Worm (Caenorhabditis elegans) whole organism, L4 larva: ENCODE results near the gene npr-11.

Experiments used
- F26F4.8 ChIP-seq: fragments of 200-800 bp; sonication (Bioruptor generic); conservative IDR thresholded peaks from 2 replicates; pipeline ENCODE4 v1.3.6; 2022; ENCODE audit warnings: missing genetic modification characterization, missing compliant biosample characterization
- T20F7.1 ChIP-seq: fragments of 200-800 bp; sonication (Bioruptor generic); optimal IDR thresholded peaks from 2 replicates; lab custom pipeline; 2018; ENCODE audit warnings: mild to moderate bottlenecking, missing genetic modification characterization, missing compliant biosample characterization
- T26A8.4 ChIP-seq: fragments of 200-800 bp; sonication (Bioruptor generic); IDR thresholded peaks from 2 replicates; pipeline ENCODE4 v1.3.6; 2022; ENCODE audit warnings: missing genetic modification characterization, missing compliant biosample characterization
- Y48G9A.11 ChIP-seq: fragments of 200-800 bp; sonication (Bioruptor generic); IDR thresholded peaks from 2 replicates; pipeline ENCODE4 v1.3.6; 2022; ENCODE audit warnings: missing genetic modification reagents, missing genetic modification characterization, missing compliant biosample characterization
- Y5F2A.4 ChIP-seq: fragments of 200-800 bp; sonication (Bioruptor generic); optimal IDR thresholded peaks from 2 replicates; lab custom pipeline; 2018; ENCODE audit warnings: mild to moderate bottlenecking, missing genetic modification characterization, missing compliant biosample characterization
- ZK546.5 ChIP-seq, 2 experiments: sonication (generic microtip); optimal IDR thresholded peaks; 2 replicates each; lab custom pipeline; 2017; ENCODE audit warnings: missing biosample characterization in 2 of 2, missing genetic modification characterization in 2 of 2
- ama-1 ChIP-seq: fragments of 150-350 bp; optimal IDR thresholded peaks from 2 replicates; lab custom pipeline; 2014; ENCODE audit warnings: inconsistent platforms, mixed read lengths
- ceh-20 ChIP-seq: fragments of 200-800 bp; sonication (Bioruptor generic); IDR thresholded peaks from 2 replicates; pipeline ENCODE4 v1.3.6; 2022; ENCODE audit warnings: missing genetic modification reagents, missing genetic modification characterization, missing compliant biosample characterization
- ceh-28 ChIP-seq: fragments of 150-350 bp; optimal IDR thresholded peaks from 2 replicates; lab custom pipeline; 2014; ENCODE audit warnings: missing biosample characterization, missing genetic modification reagents, missing genetic modification characterization
- ceh-32 ChIP-seq: sonication (generic microtip); optimal IDR thresholded peaks from 2 replicates; lab custom pipeline; 2016; ENCODE audit warnings: mild to moderate bottlenecking, missing genetic modification characterization, missing compliant biosample characterization; ENCODE audit not compliant: poor library complexity
- ceh-44 ChIP-seq: fragments of 200-800 bp; sonication (Bioruptor generic); IDR thresholded peaks from 2 replicates; pipeline ENCODE4 v1.3.6; 2022; ENCODE audit warnings: missing genetic modification reagents, missing genetic modification characterization, missing compliant biosample characterization
- ces-1 ChIP-seq: fragments of 150-350 bp; sonication (generic microtip); optimal IDR thresholded peaks from 4 replicates; lab custom pipeline; 2014; ENCODE audit warnings: missing biosample characterization, missing genetic modification reagents, missing genetic modification characterization
- cey-2 ChIP-seq: sonication (generic microtip); optimal IDR thresholded peaks from 3 replicates; lab custom pipeline; 2017; ENCODE audit warnings: missing genetic modification characterization, mild to moderate bottlenecking, missing compliant biosample characterization, antibody characterized with exemption, borderline replicate concordance; ENCODE audit not compliant: insufficient read depth
- daf-19 ChIP-seq: fragments of 200-800 bp; sonication (Bioruptor generic); conservative IDR thresholded peaks from 2 replicates; pipeline ENCODE4 v1.3.6; 2022; ENCODE audit warnings: missing genetic modification characterization, missing compliant biosample characterization
- duxl-1 ChIP-seq: sonication (generic microtip); optimal IDR thresholded peaks from 2 replicates; lab custom pipeline; 2016; ENCODE audit warnings: mild to moderate bottlenecking, missing genetic modification characterization, moderate library complexity, missing compliant biosample characterization; ENCODE audit not compliant: poor library complexity
- dve-1 ChIP-seq: sonication (generic microtip); optimal IDR thresholded peaks from 2 replicates; lab custom pipeline; 2017; ENCODE audit warnings: antibody characterized with exemption, mild to moderate bottlenecking, missing genetic modification characterization, missing compliant biosample characterization; ENCODE audit not compliant: insufficient read depth
- egl-43 ChIP-seq: fragments of 200-800 bp; sonication (Bioruptor generic); IDR thresholded peaks from 2 replicates; pipeline ENCODE4 v1.3.6; 2022; ENCODE audit warnings: missing genetic modification reagents, missing genetic modification characterization, missing compliant biosample characterization
- gei-8 ChIP-seq: fragments of 200-800 bp; sonication (Bioruptor generic); optimal IDR thresholded peaks from 2 replicates; lab custom pipeline; 2018; ENCODE audit warnings: mild to moderate bottlenecking, missing genetic modification characterization, missing compliant biosample characterization
- hlh-11 ChIP-seq: fragments of 200-800 bp; sonication (Bioruptor generic); optimal IDR thresholded peaks from 2 replicates; lab custom pipeline; 2018; ENCODE audit warnings: mild to moderate bottlenecking, missing genetic modification characterization, missing compliant biosample characterization
- hmg-1.1 ChIP-seq: fragments of 200-800 bp; sonication (Bioruptor generic); IDR thresholded peaks from 2 replicates; pipeline ENCODE4 v1.3.6; 2022; ENCODE audit warnings: missing genetic modification reagents, missing genetic modification characterization, missing compliant biosample characterization
- jun-1 ChIP-seq: fragments of 150-350 bp; optimal IDR thresholded peaks from 2 replicates; lab custom pipeline; 2014; ENCODE audit warnings: missing biosample characterization, missing genetic modification reagents, missing genetic modification characterization
- lin-29 ChIP-seq: fragments of 200-800 bp; sonication (Bioruptor generic); IDR thresholded peaks from 2 replicates; pipeline ENCODE4 v1.3.6; 2022; ENCODE audit warnings: missing genetic modification reagents, missing genetic modification characterization, missing compliant biosample characterization
- nhr-28 ChIP-seq: fragments of 150-350 bp; optimal IDR thresholded peaks from 2 replicates; lab custom pipeline; 2014; ENCODE audit warnings: missing biosample characterization, missing genetic modification characterization
- nhr-42 ChIP-seq: fragments of 200-800 bp; sonication (Bioruptor generic); IDR thresholded peaks from 2 replicates; pipeline ENCODE4 v1.3.6; 2022; ENCODE audit warnings: missing genetic modification characterization, missing compliant biosample characterization
- nhr-6 ChIP-seq: fragments of 150-350 bp; optimal IDR thresholded peaks from 2 replicates; lab custom pipeline; 2014; ENCODE audit warnings: missing biosample characterization, missing genetic modification characterization
- nhr-77 ChIP-seq: fragments of 150-350 bp; optimal IDR thresholded peaks from 2 replicates; lab custom pipeline; 2014; ENCODE audit warnings: missing biosample characterization, missing genetic modification characterization
- set-16 ChIP-seq: fragments of 200-800 bp; sonication (Bioruptor generic); IDR thresholded peaks from 2 replicates; pipeline ENCODE4 v1.3.6; 2022; ENCODE audit warnings: missing genetic modification reagents, missing genetic modification characterization, missing compliant biosample characterization
- snpc-1.2 ChIP-seq: fragments of 200-800 bp; sonication (Bioruptor generic); IDR thresholded peaks from 2 replicates; pipeline ENCODE4 v1.3.6; 2022; ENCODE audit warnings: missing genetic modification reagents, missing genetic modification characterization, missing compliant biosample characterization
- snpc-4 ChIP-seq: fragments of 150-350 bp; optimal IDR thresholded peaks from 2 replicates; lab custom pipeline; 2014; ENCODE audit warnings: missing biosample characterization, missing genetic modification characterization
- vab-7 ChIP-seq: fragments of 200-800 bp; sonication (Bioruptor generic); IDR thresholded peaks from 2 replicates; pipeline ENCODE4 v1.3.6; 2022; ENCODE audit warnings: missing genetic modification reagents, missing genetic modification characterization, missing compliant biosample characterization
- zag-1 ChIP-seq: fragments of 150-350 bp; optimal IDR thresholded peaks from 2 replicates; lab custom pipeline; 2014; ENCODE audit warnings: missing biosample characterization, missing genetic modification characterization
- zfp-2 ChIP-seq: sonication (generic microtip); optimal IDR thresholded peaks from 2 replicates; lab custom pipeline; 2016; ENCODE audit warnings: mild to moderate bottlenecking, missing genetic modification characterization, missing compliant biosample characterization

Gene npr-11

DNA sequence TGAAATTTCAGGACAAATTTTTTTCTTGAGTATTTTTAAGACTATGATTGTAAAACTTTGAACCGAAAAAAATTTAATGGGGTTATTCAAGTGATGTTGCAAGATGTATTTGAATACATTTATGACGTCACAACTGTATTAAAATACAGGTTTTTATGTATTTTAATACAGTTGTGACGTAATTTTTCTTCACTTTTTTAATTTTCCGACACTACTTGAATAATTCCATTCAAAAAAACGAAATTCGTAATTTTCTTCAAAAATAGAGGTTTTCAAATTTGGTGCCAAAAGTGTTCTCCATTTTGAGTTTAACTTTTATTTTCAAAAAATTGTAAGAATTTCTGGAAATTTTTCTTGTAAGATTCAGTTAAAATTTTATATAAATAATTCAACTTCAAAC, 12.7 kb downstream of the npr-11 start:
- TF ChIP-seq dve-1 (no peak), lin-29 (GFP tag; lab: Robert Waterston, UW) (no peak), jun-1 (tag; lab: Kevin White, UChicago) (no peak), ama-1 (lab: Kevin White, UChicago) (no peak), ceh-20 (GFP tag; lab: Robert Waterston, UW) (no peak), duxl-1 (tag; lab: Kevin White, UChicago) (no peak), T26A8.4 (GFP tag; lab: Robert Waterston, UW) (no peak), zfp-2 (tag; lab: Kevin White, UChicago) (no peak), ceh-32 (tag; lab: Kevin White, UChicago) (no peak), hlh-11 (tag; lab: Kevin White, UChicago) (no peak), nhr-42 (GFP tag; lab: Robert Waterston, UW) (no peak)

ce11 chrX:1238803-1239202, 16.6 kb downstream of the npr-11 start, which contains the start of gene C25G6.3:
Gene C25G6.3 (minus strand): TSS chrX:1238903.
- TF ChIP-seq daf-19 (GFP tag; lab: Robert Waterston, UW) (no peak), ZK546.5 (tag; optimal IDR thresholded peaks at IDR 0.05; lab: Kevin White, UChicago) (no peak), ces-1 (no peak), hmg-1.1 (GFP tag; lab: Robert Waterston, UW) (no peak), snpc-4 (tag; lab: Kevin White, UChicago) (no peak)
- TF ChIP-seq, all 104 proteins: peak for 0

DNA sequence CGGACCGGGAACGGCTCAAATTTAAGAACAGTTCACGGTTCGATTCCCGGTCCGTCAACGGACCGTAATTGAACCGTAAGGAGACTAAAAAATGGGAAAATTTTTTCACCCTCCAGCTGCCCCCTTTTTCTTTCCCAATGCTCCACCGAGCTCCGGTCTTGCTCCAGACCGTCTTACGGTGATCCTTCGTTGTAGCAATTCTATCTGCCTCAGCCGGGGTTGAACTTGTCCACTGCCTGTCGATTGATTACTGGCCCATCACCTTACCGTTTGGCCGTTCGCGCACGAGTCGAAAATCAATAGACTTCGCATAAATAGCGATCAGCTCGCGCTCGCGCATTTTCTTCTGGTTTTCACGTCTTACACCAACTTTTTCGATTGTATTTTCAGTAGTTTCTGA, 21.6 kb downstream of the npr-11 start:
- 0 out of 2 replicates have a peak, but pooled peaks have one; percentile 13 for TF ChIP-seq Y48G9A.11 (GFP tag; lab: Robert Waterston, UW)
- peak; percentile 68 for TF ChIP-seq snpc-1.2 (GFP tag; lab: Robert Waterston, UW)
- TF ChIP-seq egl-43 (GFP tag; lab: Robert Waterston, UW), result peak; percentile 68
- TF ChIP-seq ceh-44 (GFP tag; lab: Robert Waterston, UW), result 0 out of 2 replicates have a peak, but pooled peaks have one; percentile 18
- 0 out of 2 replicates have a peak, but pooled peaks have one; percentile 21 for TF ChIP-seq vab-7 (GFP tag; lab: Robert Waterston, UW)

DNA sequence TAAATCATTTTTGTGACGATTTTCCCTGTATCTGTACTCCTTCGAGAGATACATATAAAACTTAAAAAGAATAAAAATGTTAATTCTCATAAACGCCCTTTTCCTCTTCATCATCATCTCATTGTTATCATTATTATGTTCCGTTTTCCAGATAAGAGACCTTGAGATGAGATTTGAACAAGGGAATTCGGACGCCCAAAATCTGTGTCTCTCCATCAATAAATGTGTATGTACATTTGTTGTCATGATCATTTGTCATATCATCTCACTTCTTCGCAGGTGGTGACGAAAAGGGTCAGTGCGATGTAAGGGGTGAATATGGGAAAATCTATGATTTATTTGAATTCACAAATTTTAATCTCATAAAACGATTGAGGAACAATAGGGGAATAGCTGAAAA, 23.4 kb downstream of the npr-11 start:
- TF ChIP-seq set-16 (GFP tag; lab: Robert Waterston, UW) (no peak), Y5F2A.4 (GFP tag; lab: Kevin White, UChicago) (no peak), nhr-28 (tag; lab: Kevin White, UChicago) (peak; percentile 17)
- TF ChIP-seq, all 104 proteins: peak for 1

- TF ChIP-seq zag-1 (no peak), cey-2 (tag; lab: Kevin White, UChicago) (no peak), gei-8 (GFP tag; lab: Kevin White, UChicago) (no peak), dve-1 (no peak), T20F7.1 (no peak), F26F4.8 (no peak)
These were observed 24.8 kb downstream of the npr-11 start, which contains the start of gene C46H3.2 for ce11 chrX:1230658-1231057. Gene C46H3.2 (minus strand): TSS chrX:1230758.

- TF ChIP-seq cey-2 (tag; lab: Kevin White, UChicago) (no peak), nhr-6 (tag; lab: Kevin White, UChicago) (peak; percentile 21), nhr-77 (tag; lab: Kevin White, UChicago) (no peak), lin-29 (GFP tag; lab: Robert Waterston, UW) (no peak), dve-1 (peak; percentile 1), ceh-28 (tag; lab: Kevin White, UChicago) (no peak)
These were observed 31.6 kb downstream of the npr-11 start for ce11 chrX:1223841-1224240.
